3 worm cellular contexts compared by ENCODE assay signal in genomic region chrV:10536808-10537207, ce11.
A peak's percentile ranks its signal among the peaks of the same experiment; 100 is the strongest.
TF ChIP-seq lines count a peak whose summit lies in the region.

No protein-coding gene starts in this region.

TF ChIP-seq in whole organism, L1 larva, 84 proteins besides CTCF, POLR2A, EP300 and RAD21 (continued from another document and continues in another):
- TF ChIP-seq nhr-47 (tag; optimal IDR thresholded peaks at IDR 0.05; lab: Kevin White, UChicago) = peak; percentile 96
- TF ChIP-seq unc-62 (GFP tag; optimal IDR thresholded peaks at IDR 0.05; lab: Kevin White, UChicago) = no peak
- peak; percentile 95 for TF ChIP-seq nhr-20 (tag; optimal IDR thresholded peaks at IDR 0.05; lab: Kevin White, UChicago)
- TF ChIP-seq nhr-237 (tag; optimal IDR thresholded peaks at IDR 0.05; lab: Kevin White, UChicago) = peak; percentile 76
- TF ChIP-seq nhr-85 (tag; lab: Kevin White, UChicago) = peak; percentile 97
- TF ChIP-seq grh-1 (GFP tag; IDR thresholded peaks at IDR 0.05; lab: Robert Waterston, UW) = peak; percentile 92
- TF ChIP-seq efl-3 (GFP tag; optimal IDR thresholded peaks at IDR 0.05; lab: Kevin White, UChicago) = no peak
- peak; percentile 95 for TF ChIP-seq tbx-2 (tag; optimal IDR thresholded peaks at IDR 0.05; lab: Kevin White, UChicago)
- peak; percentile 97 to 98 for TF ChIP-seq lin-35 (GFP tag; optimal IDR thresholded peaks at IDR 0.05; lab: Kevin White, UChicago)
- peak; percentile 79 for TF ChIP-seq sox-4 (tag; optimal IDR thresholded peaks at IDR 0.05; lab: Kevin White, UChicago)
- peak; percentile 84 for TF ChIP-seq unc-130 (tag; optimal IDR thresholded peaks at IDR 0.05; lab: Kevin White, UChicago)
- peak; percentile 83 for TF ChIP-seq mab-9 (GFP tag; IDR thresholded peaks at IDR 0.05; lab: Robert Waterston, UW)
- no peak for TF ChIP-seq nhr-28 (tag; optimal IDR thresholded peaks at IDR 0.05; lab: Kevin White, UChicago)
- TF ChIP-seq nhr-84 (tag; optimal IDR thresholded peaks at IDR 0.05; lab: Kevin White, UChicago) = no peak
- peak; percentile 96 for TF ChIP-seq nhr-71 (tag; optimal IDR thresholded peaks at IDR 0.05; lab: Kevin White, UChicago)
- TF ChIP-seq pax-3 (tag; optimal IDR thresholded peaks at IDR 0.05; lab: Kevin White, UChicago) = peak; percentile 79
- TF ChIP-seq elt-2 (tag; optimal IDR thresholded peaks at IDR 0.05; lab: Kevin White, UChicago) = peak; percentile 62
- TF ChIP-seq lin-13 (GFP tag; optimal IDR thresholded peaks at IDR 0.05; lab: Kevin White, UChicago) = peak; percentile 80
- peak in 3 of 6 experiments; percentile 78 to 84 (median 78) for TF ChIP-seq elt-3 (tag; optimal IDR thresholded peaks at IDR 0.05; lab: Kevin White, UChicago)
- TF ChIP-seq mep-1 (tag; optimal IDR thresholded peaks at IDR 0.05; lab: Kevin White, UChicago) = peak; percentile 99
- peak; percentile 63 for TF ChIP-seq ztf-4 (tag; optimal IDR thresholded peaks at IDR 0.05; lab: Kevin White, UChicago)
- peak; percentile 74 for TF ChIP-seq nhr-11 (tag; optimal IDR thresholded peaks at IDR 0.05; lab: Kevin White, UChicago)
- TF ChIP-seq nhr-12 (tag; optimal IDR thresholded peaks at IDR 0.05; lab: Kevin White, UChicago) = no peak
- TF ChIP-seq C34B4.2 (tag; optimal IDR thresholded peaks at IDR 0.05; lab: Kevin White, UChicago) = no peak
- peak; percentile 84 for TF ChIP-seq ceh-88 (GFP tag; IDR thresholded peaks at IDR 0.05; lab: Robert Waterston, UW)
- no peak for TF ChIP-seq hlh-17 (GFP tag; optimal IDR thresholded peaks at IDR 0.05; lab: Kevin White, UChicago; ENCODE audit: borderline replicate concordance)
- no peak for TF ChIP-seq ets-5 (GFP tag; IDR thresholded peaks at IDR 0.05; lab: Robert Waterston, UW)
- no peak for TF ChIP-seq Y116A8C.19 (tag; optimal IDR thresholded peaks at IDR 0.05; lab: Kevin White, UChicago; ENCODE audit: borderline replicate concordance)
- TF ChIP-seq mef-2 (tag; optimal IDR thresholded peaks at IDR 0.05; lab: Kevin White, UChicago) = peak; percentile 72
- no peak for TF ChIP-seq nhr-76 (tag; optimal IDR thresholded peaks at IDR 0.05; lab: Kevin White, UChicago)
- TF ChIP-seq aha-1 (tag; optimal IDR thresholded peaks at IDR 0.05; lab: Kevin White, UChicago) = peak; percentile 44
- no peak for TF ChIP-seq unc-30 (tag; optimal IDR thresholded peaks at IDR 0.05; lab: Kevin White, UChicago)
- peak; percentile 81 for TF ChIP-seq lin-39 (tag; optimal IDR thresholded peaks at IDR 0.05; lab: Kevin White, UChicago)
- TF ChIP-seq efl-1 (optimal IDR thresholded peaks at IDR 0.05; lab: Kevin White, UChicago) = peak; percentile 82 to 98
- peak; percentile 96 to 100 for TF ChIP-seq efl-1 (GFP tag; optimal IDR thresholded peaks at IDR 0.05 in 1 of 2; lab: Kevin White, UChicago)
- TF ChIP-seq skn-1 (tag; optimal IDR thresholded peaks at IDR 0.05; lab: Kevin White, UChicago) = peak; percentile 85
- peak; percentile 94 for TF ChIP-seq xbp-1 (tag; optimal IDR thresholded peaks at IDR 0.05; lab: Kevin White, UChicago)
- TF ChIP-seq tlp-1 (tag; optimal IDR thresholded peaks at IDR 0.05; lab: Kevin White, UChicago) = no peak
- peak; percentile 69 for TF ChIP-seq C04F5.9 (tag; optimal IDR thresholded peaks at IDR 0.05; lab: Kevin White, UChicago)
- TF ChIP-seq sup-37 (GFP tag; optimal IDR thresholded peaks at IDR 0.05; lab: Kevin White, UChicago) = peak; percentile 77
- TF ChIP-seq snu-23 (GFP tag; optimal IDR thresholded peaks at IDR 0.05; lab: Kevin White, UChicago) = peak; percentile 95
- TF ChIP-seq hpl-2 (GFP tag; optimal IDR thresholded peaks at IDR 0.05; lab: Kevin White, UChicago) = no peak
- peak; percentile 89 for TF ChIP-seq aly-2 (tag; optimal IDR thresholded peaks at IDR 0.05; lab: Kevin White, UChicago)
- TF ChIP-seq ama-1 (optimal IDR thresholded peaks at IDR 0.05; lab: Kevin White, UChicago) = peak; percentile 84

TF ChIP-seq in whole organism, L3 larva, 47 proteins besides CTCF, POLR2A, EP300 and RAD21 (continued from another document):
- no peak for TF ChIP-seq fos-1 (tag; optimal IDR thresholded peaks at IDR 0.05; lab: Kevin White, UChicago)
- TF ChIP-seq nhr-237 (tag; optimal IDR thresholded peaks at IDR 0.05; lab: Kevin White, UChicago) = no peak
- no peak for TF ChIP-seq nhr-28 (tag; optimal IDR thresholded peaks at IDR 0.05; lab: Kevin White, UChicago)
- TF ChIP-seq zag-1 (tag; optimal IDR thresholded peaks at IDR 0.05; lab: Kevin White, UChicago) = peak; percentile 32
- peak; percentile 58 for TF ChIP-seq elt-2 (tag; optimal IDR thresholded peaks at IDR 0.05; lab: Kevin White, UChicago)
- peak; percentile 89 for TF ChIP-seq nhr-43 (tag; optimal IDR thresholded peaks at IDR 0.05; lab: Kevin White, UChicago; ENCODE audit: poor library complexity, severe bottlenecking)
- peak; percentile 85 for TF ChIP-seq ceh-28 (tag; optimal IDR thresholded peaks at IDR 0.05; lab: Kevin White, UChicago)
- peak; percentile 86 for TF ChIP-seq lin-39 (tag; optimal IDR thresholded peaks at IDR 0.05; lab: Kevin White, UChicago)
- peak in 1 of 3 experiments; percentile 29 for TF ChIP-seq elt-3 (tag; optimal IDR thresholded peaks at IDR 0.05; lab: Kevin White, UChicago)
- TF ChIP-seq nfya-1 (tag; optimal IDR thresholded peaks at IDR 0.05; lab: Kevin White, UChicago; ENCODE audit: insufficient read depth) = peak; percentile 95
- no peak for TF ChIP-seq daf-12 (tag; optimal IDR thresholded peaks at IDR 0.05; lab: Kevin White, UChicago)
- TF ChIP-seq lsy-12 (tag; optimal IDR thresholded peaks at IDR 0.05; lab: Kevin White, UChicago) = peak; percentile 71
- TF ChIP-seq nhr-12 (tag; optimal IDR thresholded peaks at IDR 0.05; lab: Kevin White, UChicago) = no peak
- peak; percentile 56 for TF ChIP-seq pqm-1 (tag; optimal IDR thresholded peaks at IDR 0.05; lab: Kevin White, UChicago)
- no peak for TF ChIP-seq nhr-76 (tag; optimal IDR thresholded peaks at IDR 0.05; lab: Kevin White, UChicago)
- no peak for TF ChIP-seq unc-39 (tag; optimal IDR thresholded peaks at IDR 0.05; lab: Kevin White, UChicago)
- peak; percentile 65 for TF ChIP-seq mdl-1 (tag; optimal IDR thresholded peaks at IDR 0.05; lab: Kevin White, UChicago)
- TF ChIP-seq fkh-10 (GFP tag; optimal IDR thresholded peaks at IDR 0.05; lab: Kevin White, UChicago) = peak; percentile 37
- TF ChIP-seq eor-1 (tag; optimal IDR thresholded peaks at IDR 0.05; lab: Kevin White, UChicago) = no peak
- peak; percentile 61 for TF ChIP-seq egl-27 (tag; optimal IDR thresholded peaks at IDR 0.05; lab: Kevin White, UChicago)
- peak; percentile 75 for TF ChIP-seq R02D3.7 (tag; optimal IDR thresholded peaks at IDR 0.05; lab: Kevin White, UChicago)

TF ChIP-seq in whole organism, young adult, 124 proteins besides CTCF, POLR2A, EP300 and RAD21 (continued from another document and continues in another):
- TF ChIP-seq hmg-20 (GFP tag; IDR thresholded peaks at IDR 0.05; lab: Robert Waterston, UW) = peak; percentile 86; the same call in 1 of the 2 replicates
- no peak for TF ChIP-seq sptf-2 (GFP tag; optimal IDR thresholded peaks at IDR 0.05; lab: Kevin White, UChicago)
- no peak for TF ChIP-seq bed-2 (GFP tag; IDR thresholded peaks at IDR 0.05; lab: Robert Waterston, UW)
- peak; percentile 88 for TF ChIP-seq ceh-27 (GFP tag; optimal IDR thresholded peaks at IDR 0.05; lab: Kevin White, UChicago)
- no peak for TF ChIP-seq aptf-3 (GFP tag; IDR thresholded peaks at IDR 0.05; lab: Robert Waterston, UW)
- TF ChIP-seq ekl-4 (GFP tag; IDR thresholded peaks at IDR 0.05; lab: Robert Waterston, UW) = peak; percentile 79
- TF ChIP-seq snpc-4 (GFP tag; optimal IDR thresholded peaks at IDR 0.05; lab: Kevin White, UChicago) = no peak
- TF ChIP-seq snpc-4 (tag; optimal IDR thresholded peaks at IDR 0.05; lab: Kevin White, UChicago) = peak in 2 of 4 experiments; percentile 63 to 77
- TF ChIP-seq F52B5.7 (tag; optimal IDR thresholded peaks at IDR 0.05; lab: Kevin White, UChicago) = no peak
- TF ChIP-seq egrh-3 (GFP tag; IDR thresholded peaks at IDR 0.05; lab: Robert Waterston, UW) = no peak
- no peak for TF ChIP-seq ceh-79 (tag; optimal IDR thresholded peaks at IDR 0.05; lab: Kevin White, UChicago)
- TF ChIP-seq Y95B8A.8 (GFP tag; IDR thresholded peaks at IDR 0.05; lab: Robert Waterston, UW) = no peak
- no peak for TF ChIP-seq ama-1 (optimal IDR thresholded peaks at IDR 0.05; lab: Kevin White, UChicago)
- no peak for TF ChIP-seq ama-1 (GFP tag; optimal IDR thresholded peaks at IDR 0.05; lab: Kevin White, UChicago)
- peak; percentile 50; the same call in 1 of the 2 replicates for TF ChIP-seq rcor-1 (GFP tag; IDR thresholded peaks at IDR 0.05; lab: Robert Waterston, UW)
- no peak for TF ChIP-seq rpc-1 (optimal IDR thresholded peaks at IDR 0.05; lab: Kevin White, UChicago)
- TF ChIP-seq rpc-1 (tag; optimal IDR thresholded peaks at IDR 0.05; lab: Kevin White, UChicago) = no peak
- TF ChIP-seq hlh-12 (tag; optimal IDR thresholded peaks at IDR 0.05; lab: Kevin White, UChicago) = no peak
- TF ChIP-seq nhr-179 (tag; optimal IDR thresholded peaks at IDR 0.05; lab: Kevin White, UChicago) = no peak
- TF ChIP-seq nhr-120 (GFP tag; IDR thresholded peaks at IDR 0.05; lab: Robert Waterston, UW) = no peak
- 0 out of 2 replicates have a peak, but pooled peaks have one; percentile 46 for TF ChIP-seq cebp-1 (GFP tag; IDR thresholded peaks at IDR 0.05; lab: Robert Waterston, UW)
- TF ChIP-seq cebp-1 (tag; optimal IDR thresholded peaks at IDR 0.05; lab: Kevin White, UChicago) = peak; percentile 90
- no peak for TF ChIP-seq F22D6.2 (tag; optimal IDR thresholded peaks at IDR 0.05; lab: Kevin White, UChicago)
- TF ChIP-seq lin-40 (tag; optimal IDR thresholded peaks at IDR 0.05; lab: Kevin White, UChicago) = peak; percentile 89
- no peak for TF ChIP-seq lag-1 (GFP tag; IDR thresholded peaks at IDR 0.05; lab: Robert Waterston, UW)
- TF ChIP-seq athp-1 (tag; optimal IDR thresholded peaks at IDR 0.05; lab: Kevin White, UChicago) = peak; percentile 23
- TF ChIP-seq mes-4 (tag; optimal IDR thresholded peaks at IDR 0.05; lab: Kevin White, UChicago) = no peak
- peak; percentile 71 for TF ChIP-seq K11D2.4 (GFP tag; IDR thresholded peaks at IDR 0.05; lab: Robert Waterston, UW)
- TF ChIP-seq snpc-1.1 (tag; optimal IDR thresholded peaks at IDR 0.05; lab: Kevin White, UChicago; ENCODE audit: insufficient read depth) = no peak
- TF ChIP-seq sdz-38 (tag; optimal IDR thresholded peaks at IDR 0.05; lab: Kevin White, UChicago) = no peak
- no peak for TF ChIP-seq akir-1 (GFP tag; optimal IDR thresholded peaks at IDR 0.05; lab: Kevin White, UChicago)
- peak; percentile 81 for TF ChIP-seq Y53G8AR.9 (GFP tag; conservative IDR thresholded peaks at IDR 0.05; lab: Robert Waterston, UW)
- peak; percentile 78 for TF ChIP-seq somi-1 (GFP tag; optimal IDR thresholded peaks at IDR 0.05; lab: Kevin White, UChicago)
- TF ChIP-seq ceh-91 (GFP tag; IDR thresholded peaks at IDR 0.05; lab: Robert Waterston, UW) = no peak
- peak; percentile 61 for TF ChIP-seq atf-7 (tag; optimal IDR thresholded peaks at IDR 0.05; lab: Kevin White, UChicago)
- no peak for TF ChIP-seq C17E4.6 (GFP tag; IDR thresholded peaks at IDR 0.05; lab: Robert Waterston, UW)
- TF ChIP-seq tbx-9 (tag; optimal IDR thresholded peaks at IDR 0.05; lab: Kevin White, UChicago; ENCODE audit: borderline replicate concordance) = no peak
- TF ChIP-seq nhr-90 (tag; optimal IDR thresholded peaks at IDR 0.05; lab: Kevin White, UChicago) = no peak
- TF ChIP-seq ztf-3 (GFP tag; optimal IDR thresholded peaks at IDR 0.05; lab: Kevin White, UChicago) = no peak
- no peak for TF ChIP-seq egl-44 (GFP tag; IDR thresholded peaks at IDR 0.05; lab: Robert Waterston, UW)
- TF ChIP-seq dox-1 (GFP tag; IDR thresholded peaks at IDR 0.05; lab: Robert Waterston, UW) = peak; percentile 86
- no peak for TF ChIP-seq nfya-1 (tag; optimal IDR thresholded peaks at IDR 0.05; lab: Kevin White, UChicago; ENCODE audit: borderline replicate concordance, insufficient read depth)
- TF ChIP-seq B0035.1 (tag; optimal IDR thresholded peaks at IDR 0.05; lab: Kevin White, UChicago) = no peak
- no peak for TF ChIP-seq ets-4 (GFP tag; optimal IDR thresholded peaks at IDR 0.05; lab: Kevin White, UChicago)
- TF ChIP-seq him-1 (tag; optimal IDR thresholded peaks at IDR 0.05; lab: Kevin White, UChicago) = no peak
- no peak for TF ChIP-seq F55B11.4 (tag; optimal IDR thresholded peaks at IDR 0.05; lab: Kevin White, UChicago; ENCODE audit: borderline replicate concordance, insufficient read depth)
- TF ChIP-seq ccch-3 (GFP tag; optimal IDR thresholded peaks at IDR 0.05; lab: Kevin White, UChicago) = no peak
- TF ChIP-seq F23B12.7 (tag; optimal IDR thresholded peaks at IDR 0.05; lab: Kevin White, UChicago; ENCODE audit: insufficient read depth) = peak; percentile 51
- no peak for TF ChIP-seq Y79H2A.3 (GFP tag; conservative IDR thresholded peaks at IDR 0.05; lab: Robert Waterston, UW)
- TF ChIP-seq rec-8 (tag; optimal IDR thresholded peaks at IDR 0.05; lab: Kevin White, UChicago) = no peak
- 0 out of 2 replicates have a peak, but pooled peaks have one; percentile 6 for TF ChIP-seq madf-8 (GFP tag; conservative IDR thresholded peaks at IDR 0.05; lab: Robert Waterston, UW)
- no peak for TF ChIP-seq bed-1 (GFP tag; IDR thresholded peaks at IDR 0.05; lab: Robert Waterston, UW)
- TF ChIP-seq hrde-1 (tag; optimal IDR thresholded peaks at IDR 0.05; lab: Kevin White, UChicago; ENCODE audit: borderline replicate concordance) = no peak
- TF ChIP-seq cebp-2 (GFP tag; IDR thresholded peaks at IDR 0.05; lab: Robert Waterston, UW) = no peak
- TF ChIP-seq mel-28 (tag; optimal IDR thresholded peaks at IDR 0.05; lab: Kevin White, UChicago; ENCODE audit: borderline replicate concordance) = no peak
- TF ChIP-seq repo-1 (tag; optimal IDR thresholded peaks at IDR 0.05; lab: Kevin White, UChicago) = peak; percentile 64
- TF ChIP-seq chd-7 (tag; optimal IDR thresholded peaks at IDR 0.05; lab: Kevin White, UChicago) = peak; percentile 48
- peak in 2 of 3 experiments; percentile 54 to 93 for TF ChIP-seq lin-35 (GFP tag; optimal IDR thresholded peaks at IDR 0.05; lab: Kevin White, UChicago)
- TF ChIP-seq attf-3 (GFP tag; conservative IDR thresholded peaks at IDR 0.05; lab: Robert Waterston, UW) = 0 out of 2 replicates have a peak, but pooled peaks have one; percentile 59
- TF ChIP-seq madf-3 (GFP tag; IDR thresholded peaks at IDR 0.05; lab: Robert Waterston, UW) = no peak
- 0 out of 2 replicates have a peak, but pooled peaks have one; percentile 65 for TF ChIP-seq let-526 (GFP tag; IDR thresholded peaks at IDR 0.05; lab: Robert Waterston, UW)
- TF ChIP-seq pha-4 (tag; optimal IDR thresholded peaks at IDR 0.05; lab: Kevin White, UChicago) = no peak
- no peak for TF ChIP-seq D2030.7 (GFP tag; IDR thresholded peaks at IDR 0.05; lab: Robert Waterston, UW)
- peak; percentile 52 to 74 for TF ChIP-seq let-607 (tag; optimal IDR thresholded peaks at IDR 0.05; lab: Kevin White, UChicago)
- no peak for TF ChIP-seq ceh-58 (GFP tag; IDR thresholded peaks at IDR 0.05; lab: Robert Waterston, UW)
- TF ChIP-seq attf-6 (GFP tag; IDR thresholded peaks at IDR 0.05; lab: Robert Waterston, UW) = no peak
- TF ChIP-seq madf-10 (tag; optimal IDR thresholded peaks at IDR 0.05; lab: Kevin White, UChicago) = peak; percentile 63
- no peak for TF ChIP-seq snpc-3.4 (tag; optimal IDR thresholded peaks at IDR 0.05; lab: Kevin White, UChicago)
- no peak for TF ChIP-seq aptf-2 (GFP tag; conservative IDR thresholded peaks at IDR 0.05; lab: Robert Waterston, UW)
- peak; percentile 55 for TF ChIP-seq tlf-1 (GFP tag; optimal IDR thresholded peaks at IDR 0.05; lab: Kevin White, UChicago)
- peak; percentile 90 for TF ChIP-seq attf-5 (GFP tag; optimal IDR thresholded peaks at IDR 0.05; lab: Kevin White, UChicago)
- TF ChIP-seq hlh-26 (GFP tag; conservative IDR thresholded peaks at IDR 0.05; lab: Robert Waterston, UW) = no peak
- no peak for TF ChIP-seq Y67H2A.10 (GFP tag; conservative IDR thresholded peaks at IDR 0.05; lab: Robert Waterston, UW)
- no peak for TF ChIP-seq gei-17 (GFP tag; optimal IDR thresholded peaks at IDR 0.05; lab: Kevin White, UChicago)
- TF ChIP-seq nfya-2 (GFP tag; IDR thresholded peaks at IDR 0.05; lab: Robert Waterston, UW) = no peak
- no peak for TF ChIP-seq ceh-40 (GFP tag; IDR thresholded peaks at IDR 0.05; lab: Robert Waterston, UW)
